Fruit fly (Drosophila melanogaster) whole organism, prepupa: Measurements from ENCODE around the gene N.

Source experiments
- Blimp-1 ChIP-seq: fragments of 200-800 bp; sonication (Bioruptor generic); optimal IDR thresholded peaks from 3 replicates; lab custom pipeline; 2017; ENCODE audit warnings: missing biosample characterization, missing genetic modification characterization, mild to moderate bottlenecking, moderate library complexity, missing genetic modification reagents
- CG10669 ChIP-seq: fragments of 200-800 bp; sonication (Bioruptor generic); optimal IDR thresholded peaks from 3 replicates; lab custom pipeline; 2018; ENCODE audit warnings: missing biosample characterization, mild to moderate bottlenecking, missing genetic modification characterization, moderate library complexity
- CG11762 ChIP-seq: fragments of 200-800 bp; sonication (Bioruptor generic); optimal IDR thresholded peaks from 3 replicates; lab custom pipeline; 2016; ENCODE audit warnings: missing biosample characterization, missing genetic modification characterization; ENCODE audit not compliant: insufficient read depth
- CG15336 ChIP-seq: fragments of 200-800 bp; sonication (Bioruptor generic); IDR thresholded peaks from 2 replicates; pipeline ENCODE4 v1.3.6; 2022; ENCODE audit warnings: missing biosample characterization, missing genetic modification characterization
- CG16779 ChIP-seq: fragments of 200-800 bp; sonication (Bioruptor generic); optimal IDR thresholded peaks from 3 replicates; lab custom pipeline; 2017; ENCODE audit warnings: missing biosample characterization, mild to moderate bottlenecking, missing genetic modification characterization
- CG32006 ChIP-seq: fragments of 200-800 bp; sonication (Bioruptor generic); optimal IDR thresholded peaks from 3 replicates; lab custom pipeline; 2017; ENCODE audit warnings: missing biosample characterization, mild to moderate bottlenecking, missing genetic modification characterization
- CG34406 ChIP-seq: fragments of 200-800 bp; sonication (Bioruptor generic); optimal IDR thresholded peaks from 3 replicates; lab custom pipeline; 2016; ENCODE audit warnings: missing biosample characterization, missing genetic modification characterization
- CG3919 ChIP-seq: fragments of 200-800 bp; sonication (Bioruptor generic); optimal IDR thresholded peaks from 3 replicates; lab custom pipeline; 2016; ENCODE audit warnings: missing biosample characterization, missing genetic modification characterization
- CG4318 ChIP-seq: fragments of 200-800 bp; sonication (Bioruptor generic); optimal IDR thresholded peaks from 3 replicates; lab custom pipeline; 2017; ENCODE audit warnings: missing biosample characterization, mild to moderate bottlenecking, missing genetic modification characterization
- CG6163 ChIP-seq: fragments of 200-800 bp; sonication (Bioruptor generic); IDR thresholded peaks from 3 replicates; pipeline ENCODE4 v1.3.6; 2022; ENCODE audit warnings: missing biosample characterization, missing genetic modification characterization
- CG6276 ChIP-seq: fragments of 200-800 bp; sonication (Bioruptor generic); optimal IDR thresholded peaks from 2 replicates; lab custom pipeline; 2017; ENCODE audit warnings: missing biosample characterization, mild to moderate bottlenecking, missing genetic modification characterization
- CG6792 ChIP-seq: fragments of 200-800 bp; sonication (Bioruptor generic); optimal IDR thresholded peaks from 3 replicates; lab custom pipeline; 2016; ENCODE audit warnings: missing biosample characterization, missing genetic modification characterization
- CG6854 ChIP-seq: fragments of 200-800 bp; sonication (Bioruptor generic); optimal IDR thresholded peaks from 2 replicates; lab custom pipeline; 2017; ENCODE audit warnings: missing biosample characterization, mild to moderate bottlenecking, missing genetic modification characterization
- CG7368 ChIP-seq: fragments of 200-800 bp; sonication (Bioruptor generic); optimal IDR thresholded peaks from 3 replicates; lab custom pipeline; 2016; ENCODE audit warnings: missing biosample characterization, missing genetic modification characterization
- CG8119 ChIP-seq: fragments of 200-800 bp; sonication (Bioruptor generic); IDR thresholded peaks from 3 replicates; pipeline ENCODE4 v1.3.6; 2022; ENCODE audit warnings: missing biosample characterization, missing genetic modification characterization
- CG8319 ChIP-seq: fragments of 200-800 bp; sonication (Bioruptor generic); optimal IDR thresholded peaks from 3 replicates; lab custom pipeline; 2016; ENCODE audit warnings: missing biosample characterization, missing genetic modification characterization
- CG9139 ChIP-seq: fragments of 200-800 bp; sonication (Bioruptor generic); optimal IDR thresholded peaks from 3 replicates; lab custom pipeline; 2017; ENCODE audit warnings: missing biosample characterization, mild to moderate bottlenecking, missing genetic modification characterization
- Eip78C ChIP-seq: fragments of 200-800 bp; sonication (Bioruptor generic); peaks from one replicate; lab custom pipeline; 2016; ENCODE audit warnings: missing biosample characterization, missing genetic modification characterization
- Gug ChIP-seq: fragments of 200-800 bp; sonication (Bioruptor generic); IDR thresholded peaks from 2 replicates; pipeline ENCODE4 v1.3.6; 2022; ENCODE audit warnings: missing biosample characterization, missing genetic modification characterization
- Hr4 ChIP-seq: fragments of 200-800 bp; sonication (Bioruptor generic); optimal IDR thresholded peaks from 3 replicates; lab custom pipeline; 2016; ENCODE audit warnings: missing biosample characterization, missing genetic modification characterization
- Lpt ChIP-seq: fragments of 200-800 bp; sonication (Bioruptor generic); optimal IDR thresholded peaks from 3 replicates; lab custom pipeline; 2016; ENCODE audit warnings: missing biosample characterization, missing genetic modification characterization
- Met ChIP-seq: fragments of 200-800 bp; sonication (Bioruptor generic); optimal IDR thresholded peaks from 3 replicates; lab custom pipeline; 2016; ENCODE audit warnings: missing biosample characterization, missing genetic modification characterization
- OdsH ChIP-seq: fragments of 200-800 bp; sonication (Bioruptor generic); optimal IDR thresholded peaks from 3 replicates; lab custom pipeline; 2016; ENCODE audit warnings: missing biosample characterization, missing genetic modification characterization
- achi ChIP-seq: fragments of 200-800 bp; sonication (Bioruptor generic); optimal IDR thresholded peaks from 3 replicates; lab custom pipeline; 2016; ENCODE audit warnings: missing biosample characterization, missing genetic modification characterization
- cyc ChIP-seq: fragments of 200-800 bp; sonication (Bioruptor generic); optimal IDR thresholded peaks from 3 replicates; lab custom pipeline; 2016; ENCODE audit warnings: missing biosample characterization, missing genetic modification characterization
- dsx ChIP-seq: fragments of 200-800 bp; optimal IDR thresholded peaks from 3 replicates; lab custom pipeline; 2019; ENCODE audit warnings: missing biosample characterization, mild to moderate bottlenecking, missing genetic modification characterization, moderate library complexity; ENCODE audit not compliant: poor library complexity, severe bottlenecking
- eg ChIP-seq: fragments of 200-800 bp; sonication (Bioruptor generic); IDR thresholded peaks from 3 replicates; pipeline ENCODE4 v1.3.6; 2022; ENCODE audit warnings: missing biosample characterization, missing genetic modification characterization
- esn ChIP-seq: fragments of 200-800 bp; sonication (Bioruptor generic); optimal IDR thresholded peaks from 2 replicates; lab custom pipeline; 2016; ENCODE audit warnings: missing biosample characterization, mild to moderate bottlenecking, missing genetic modification characterization, moderate library complexity
- fkh ChIP-seq: fragments of 200-800 bp; sonication (Bioruptor generic); optimal IDR thresholded peaks from 3 replicates; lab custom pipeline; 2017; ENCODE audit warnings: missing biosample characterization, mild to moderate bottlenecking, missing genetic modification characterization, moderate library complexity
- lz ChIP-seq: fragments of 200-800 bp; sonication (Bioruptor generic); optimal IDR thresholded peaks from 3 replicates; lab custom pipeline; 2016; ENCODE audit warnings: missing biosample characterization, missing genetic modification characterization
- net ChIP-seq: fragments of 200-800 bp; sonication (Bioruptor generic); optimal IDR thresholded peaks from 3 replicates; lab custom pipeline; 2016; ENCODE audit warnings: missing biosample characterization, missing genetic modification characterization
- pdm3 ChIP-seq: fragments of 200-800 bp; sonication (Bioruptor generic); optimal IDR thresholded peaks from 3 replicates; lab custom pipeline; 2016; ENCODE audit warnings: missing biosample characterization, missing genetic modification characterization
- salr ChIP-seq, 2 experiments: fragments of 200-800 bp; sonication (Bioruptor generic); optimal IDR thresholded peaks; 3 replicates each; lab custom pipeline; 2016 to 2018; ENCODE audit warnings: missing biosample characterization in 2 of 2, missing genetic modification characterization in 2 of 2, mild to moderate bottlenecking in 1 of 2
- svp ChIP-seq: fragments of 200-800 bp; sonication (Bioruptor generic); peaks from one replicate; lab custom pipeline; 2016; ENCODE audit warnings: missing biosample characterization, missing genetic modification characterization
- topi ChIP-seq: fragments of 200-800 bp; sonication (Bioruptor generic); optimal IDR thresholded peaks from 3 replicates; lab custom pipeline; 2016; ENCODE audit warnings: missing biosample characterization, missing genetic modification characterization

The N gene

DNA sequence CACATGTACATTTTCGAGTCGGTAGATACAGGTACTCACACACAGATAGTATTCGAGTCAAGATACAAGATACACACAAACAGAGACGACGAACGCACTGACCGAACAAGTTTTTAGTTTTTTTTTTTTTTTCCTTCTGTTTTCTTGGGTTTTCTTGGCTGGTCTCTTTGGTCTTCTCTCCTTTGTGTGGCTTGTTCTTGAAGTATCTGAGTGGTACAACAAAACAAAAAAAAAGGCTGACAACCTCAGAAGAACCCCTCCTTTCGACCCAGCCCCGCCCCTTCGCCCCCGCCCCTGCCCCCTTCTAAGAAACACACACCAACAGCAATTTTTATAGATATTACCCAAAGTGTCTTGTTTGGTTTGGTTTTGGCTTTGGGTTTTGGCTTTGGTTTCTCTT lies 5.3 kb downstream of the N start (continued):
- TF ChIP-seq Hr4, result no peak
- TF ChIP-seq Blimp-1 (GFP tag; lab: Kevin White, UChicago), result no peak
- no peak for TF ChIP-seq CG10669 (GFP tag; lab: Kevin White, UChicago)
- TF ChIP-seq CG34406 (GFP tag; lab: Kevin White, UChicago), result no peak
- peak; percentile 31 for TF ChIP-seq dsx (GFP tag; lab: Kevin White, UChicago)
- TF ChIP-seq topi, result no peak
- no peak for TF ChIP-seq CG6792
- TF ChIP-seq CG6163 (GFP tag; lab: Robert Waterston, UW), result peak; percentile 61; the same call in 2 of the 3 replicates
- no peak for TF ChIP-seq lz (GFP tag; lab: Kevin White, UChicago)
- TF ChIP-seq CG4318 (GFP tag; lab: Kevin White, UChicago), result no peak
- TF ChIP-seq pdm3, result no peak
- TF ChIP-seq cyc (GFP tag; lab: Kevin White, UChicago), result no peak
- no peak for TF ChIP-seq OdsH (GFP tag; lab: Kevin White, UChicago)
- TF ChIP-seq fkh, result no peak
- TF ChIP-seq, all 60 proteins: peak for 11

- TF ChIP-seq CG9139 (GFP tag; lab: Kevin White, UChicago) (no peak), Eip78C (GFP tag; lab: Kevin White, UChicago) (peak; percentile 4), dsx (GFP tag; lab: Kevin White, UChicago) (peak; percentile 61), CG6163 (GFP tag; lab: Robert Waterston, UW) (0 out of 3 replicates have a peak, but pooled peaks have one; percentile 8)
Observed at dm6 chrX:3140809-3141208, 6.1 kb downstream of the N start.

dm6 chrX:3142090-3142489 lies 7.4 kb downstream of the N start:
- no peak for TF ChIP-seq lz (GFP tag; lab: Kevin White, UChicago)
- TF ChIP-seq Eip78C (GFP tag; lab: Kevin White, UChicago), result peak; percentile 4

dm6 chrX:3143235-3144030 lies 8.8 kb downstream of the N start:
- TF ChIP-seq CG6276 (GFP tag; lab: Kevin White, UChicago) (peak; percentile 17), esn (GFP tag; lab: Kevin White, UChicago) (peak; percentile 30), Hr4 (peak; percentile 57), svp (GFP tag; lab: Kevin White, UChicago) (peak; percentile 6), CG8319 (GFP tag; lab: Kevin White, UChicago) (no peak), CG6163 (GFP tag; lab: Robert Waterston, UW) (peak; percentile 52; the same call in 1 of the 3 replicates), Eip78C (GFP tag; lab: Kevin White, UChicago) (peak; percentile 77), CG16779 (tag; lab: Kevin White, UChicago) (no peak), net (peak; percentile 22), CG8119 (GFP tag; lab: Robert Waterston, UW) (peak; percentile 52; the same call in 2 of the 3 replicates), Blimp-1 (GFP tag; lab: Kevin White, UChicago) (no peak), salr (GFP tag; optimal IDR thresholded peaks at IDR 0.05; lab: Kevin White, UChicago) (peak in 1 of 2 experiments; percentile 32), CG3919 (GFP tag; lab: Kevin White, UChicago) (peak; percentile 18), CG11762 (GFP tag; lab: Kevin White, UChicago) (peak; percentile 19), achi (GFP tag; lab: Kevin White, UChicago) (peak; percentile 24), CG4318 (GFP tag; lab: Kevin White, UChicago) (peak; percentile 29), CG9139 (GFP tag; lab: Kevin White, UChicago) (no peak), CG15336 (GFP tag; lab: Robert Waterston, UW) (peak; percentile 58), Met (GFP tag; lab: Kevin White, UChicago) (peak; percentile 2), pdm3 (peak; percentile 32), CG10669 (GFP tag; lab: Kevin White, UChicago) (peak; percentile 5), topi (no peak), CG32006 (GFP tag; lab: Kevin White, UChicago) (peak; percentile 62), Lpt (GFP tag; lab: Kevin White, UChicago) (peak; percentile 6), OdsH (GFP tag; lab: Kevin White, UChicago) (peak; percentile 4), eg (GFP tag; lab: Robert Waterston, UW) (peak; percentile 50; the same call in 2 of the 3 replicates), CG6792 (no peak), CG7368 (GFP tag; lab: Kevin White, UChicago) (no peak), CG6854 (GFP tag; lab: Kevin White, UChicago) (no peak), Gug (GFP tag; lab: Robert Waterston, UW) (peak; percentile 18; the same call in 1 of the 2 replicates)
